Fruit fly (Drosophila melanogaster) whole organism, wandering third instar larva: ENCODE results near the gene CG5776.

ENCODE experiments used
- CG9705 ChIP-seq: fragments of 200-800 bp; sonication (Bioruptor generic); optimal IDR thresholded peaks from 2 replicates; lab custom pipeline; 2018; ENCODE audit warnings: missing biosample characterization, mild to moderate bottlenecking, missing genetic modification characterization
- CrebA ChIP-seq: fragments of 200-800 bp; sonication (Bioruptor generic); optimal IDR thresholded peaks from 2 replicates; lab custom pipeline; 2016; ENCODE audit warnings: missing biosample characterization, mild to moderate bottlenecking, missing genetic modification characterization, borderline replicate concordance
- Dif ChIP-seq: fragments of 200-275, 200-300 bp; sonication (Bioruptor generic); optimal IDR thresholded peaks from 2 replicates; lab custom pipeline; 2018; ENCODE audit warnings: missing biosample characterization, missing genetic modification characterization; ENCODE audit not compliant: partially characterized antibody
- GATAd ChIP-seq: sonication (Bioruptor generic); optimal IDR thresholded peaks from 2 replicates; lab custom pipeline; 2016; ENCODE audit warnings: missing biosample characterization, missing genetic modification characterization
- HLH106 ChIP-seq: fragments of 200-800 bp; optimal IDR thresholded peaks from 3 replicates; lab custom pipeline; 2019; ENCODE audit warnings: missing biosample characterization, mild to moderate bottlenecking, missing genetic modification characterization, moderate library complexity
- Hnf4 ChIP-seq: fragments of 200-800 bp; sonication (Bioruptor generic); optimal IDR thresholded peaks from 2 replicates; lab custom pipeline; 2016; ENCODE audit warnings: missing biosample characterization, mild to moderate bottlenecking, missing genetic modification characterization
- Hr78 ChIP-seq: fragments of >200 bp; optimal IDR thresholded peaks from 2 replicates; lab custom pipeline; 2017; ENCODE audit warnings: missing biosample characterization, missing genetic modification characterization
- Hr83 ChIP-seq: fragments of 200-300 bp; sonication (Bioruptor generic); optimal IDR thresholded peaks from 2 replicates; lab custom pipeline; 2016; ENCODE audit warnings: missing biosample characterization, mild to moderate bottlenecking, missing genetic modification characterization, moderate library complexity; ENCODE audit not compliant: poor library complexity, severe bottlenecking
- Jra ChIP-seq: sonication (Bioruptor generic); optimal IDR thresholded peaks from 2 replicates; lab custom pipeline; 2016; ENCODE audit warnings: missing biosample characterization, missing genetic modification characterization
- Myc ChIP-seq: fragments of >200 bp; optimal IDR thresholded peaks from 2 replicates; lab custom pipeline; 2017
- N ChIP-seq: fragments of >200 bp; optimal IDR thresholded peaks from 2 replicates; lab custom pipeline; 2018; ENCODE audit warnings: missing biosample characterization, missing external identifiers, missing genetic modification characterization
- OdsH ChIP-seq: fragments of 200-800 bp; sonication (Bioruptor generic); optimal IDR thresholded peaks from 2 replicates; lab custom pipeline; 2016; ENCODE audit warnings: missing biosample characterization, mild to moderate bottlenecking, missing genetic modification characterization
- Rel ChIP-seq, 2 experiments: fragments of 200-800 bp; sonication (Bioruptor generic) in 1 of 2; optimal IDR thresholded peaks; 2 replicates in 1 of 2; 3 replicates in 1 of 2; lab custom pipeline; 2016 to 2019; ENCODE audit warnings: mild to moderate bottlenecking in 2 of 2, missing biosample characterization in 2 of 2, missing genetic modification characterization in 2 of 2, moderate library complexity in 1 of 2
- Sp1 ChIP-seq: fragments of 200-800 bp; sonication (Bioruptor generic); optimal IDR thresholded peaks from 3 replicates; lab custom pipeline; 2019; ENCODE audit warnings: missing biosample characterization, mild to moderate bottlenecking, missing genetic modification characterization, moderate library complexity
- br ChIP-seq: fragments of 200-800 bp; sonication (Bioruptor generic); optimal IDR thresholded peaks from 2 replicates; lab custom pipeline; 2016; ENCODE audit warnings: missing biosample characterization, missing genetic modification characterization
- brk ChIP-seq: fragments of 200-800 bp; sonication (Bioruptor generic); optimal IDR thresholded peaks from 2 replicates; lab custom pipeline; 2016; ENCODE audit warnings: missing biosample characterization, mild to moderate bottlenecking, missing genetic modification characterization
- dmrt93B ChIP-seq: fragments of 200-800 bp; sonication (Bioruptor generic); optimal IDR thresholded peaks from 2 replicates; lab custom pipeline; 2018; ENCODE audit warnings: missing biosample characterization, mild to moderate bottlenecking, missing genetic modification characterization
- ey ChIP-seq: fragments of 200-800 bp; sonication (Bioruptor generic); optimal IDR thresholded peaks from 2 replicates; lab custom pipeline; 2016; ENCODE audit warnings: missing biosample characterization, missing genetic modification characterization
- foxo ChIP-seq, 2 experiments: fragments of 200-800 bp; sonication (Bioruptor generic); optimal IDR thresholded peaks; 2 replicates in 1 of 2; 3 replicates in 1 of 2; lab custom pipeline; 2016 to 2017; ENCODE audit warnings: missing biosample characterization in 2 of 2, missing genetic modification characterization in 2 of 2
- fru ChIP-seq: fragments of 200-800 bp; sonication (Bioruptor generic); optimal IDR thresholded peaks from 3 replicates; lab custom pipeline; 2016; ENCODE audit warnings: missing biosample characterization, mild to moderate bottlenecking, missing genetic modification characterization
- jim ChIP-seq: fragments of 175-275, 200-325 bp; sonication (Bioruptor generic); optimal IDR thresholded peaks from 2 replicates; lab custom pipeline; 2016; ENCODE audit warnings: missing biosample characterization, mild to moderate bottlenecking, missing genetic modification characterization
- pan ChIP-seq: fragments of >200 bp; optimal IDR thresholded peaks from 2 replicates; lab custom pipeline; 2017
- psq ChIP-seq: fragments of 200-800 bp; sonication (Bioruptor generic); optimal IDR thresholded peaks from 3 replicates; lab custom pipeline; 2017; ENCODE audit warnings: missing biosample characterization, mild to moderate bottlenecking, missing genetic modification characterization, moderate library complexity
- rgr ChIP-seq: fragments of 200-800 bp; sonication (Bioruptor generic); optimal IDR thresholded peaks from 3 replicates; lab custom pipeline; 2016; ENCODE audit warnings: missing biosample characterization, mild to moderate bottlenecking, missing genetic modification characterization
- sv ChIP-seq: fragments of 200-800 bp; sonication (Bioruptor generic); optimal IDR thresholded peaks from 3 replicates; lab custom pipeline; 2016; ENCODE audit warnings: missing biosample characterization, missing genetic modification characterization
- woc ChIP-seq: sonication (Bioruptor generic); optimal IDR thresholded peaks from 2 replicates; lab custom pipeline; 2016; ENCODE audit warnings: missing biosample characterization, mild to moderate bottlenecking, missing genetic modification characterization

Gene CG5776

dm6 chr2L:12705376-12705775 lies 1.1 kb upstream of the CG5776 start:
- no peak for TF ChIP-seq woc (GFP tag; lab: Kevin White, UChicago)
- peak in 1 of 2 experiments; percentile 6 for TF ChIP-seq foxo (GFP tag; optimal IDR thresholded peaks at IDR 0.05; lab: Kevin White, UChicago)

- TF ChIP-seq dmrt93B (GFP tag; lab: Kevin White, UChicago) (no peak), OdsH (GFP tag; lab: Kevin White, UChicago) (no peak), sv (GFP tag; lab: Kevin White, UChicago) (no peak), br (GFP tag; lab: Kevin White, UChicago) (no peak), HLH106 (tag; lab: Kevin White, UChicago) (no peak), CrebA (GFP tag; lab: Kevin White, UChicago) (no peak), Jra (no peak), Rel (GFP tag; optimal IDR thresholded peaks at IDR 0.05; lab: Kevin White, UChicago) (no peak), Rel (tag; optimal IDR thresholded peaks at IDR 0.05; lab: Kevin White, UChicago) (no peak), fru (GFP tag; lab: Kevin White, UChicago) (no peak), GATAd (GFP tag; lab: Kevin White, UChicago) (no peak), Hnf4 (no peak)
Observed at dm6 chr2L:12701498-12701897, 2.8 kb downstream of the CG5776 start.

dm6 chr2L:12700381-12700963 lies 3.8 kb downstream of the CG5776 start, which contains the start of gene CG17036:
Gene CG17036, minus strand, starts transcription at chr2L:12700746.
- peak; percentile 14 for TF ChIP-seq dmrt93B (GFP tag; lab: Kevin White, UChicago)
- TF ChIP-seq rgr: no peak
- TF ChIP-seq Sp1 (GFP tag; lab: Kevin White, UChicago): peak; percentile 46
- TF ChIP-seq HLH106 (tag; lab: Kevin White, UChicago): peak; percentile 56
- TF ChIP-seq GATAd (GFP tag; lab: Kevin White, UChicago): no peak
- TF ChIP-seq psq (GFP tag; lab: Kevin White, UChicago): peak; percentile 12
- no peak for TF ChIP-seq pan (lab: Kevin White, UChicago)
- TF ChIP-seq foxo (GFP tag; optimal IDR thresholded peaks at IDR 0.05; lab: Kevin White, UChicago): peak in 1 of 2 experiments; percentile 30
- TF ChIP-seq, all 38 proteins: peak for 5

- TF ChIP-seq Jra (no peak), brk (GFP tag; lab: Kevin White, UChicago) (no peak), Rel (GFP tag; optimal IDR thresholded peaks at IDR 0.05; lab: Kevin White, UChicago) (no peak), Rel (tag; optimal IDR thresholded peaks at IDR 0.05; lab: Kevin White, UChicago) (no peak), Dif (GFP tag; lab: Kevin White, UChicago) (no peak), Myc (lab: Kevin White, UChicago) (no peak), CG9705 (no peak), sv (GFP tag; lab: Kevin White, UChicago) (no peak), N (GFP tag; lab: Kevin White, UChicago) (no peak), Hr78 (GFP tag; lab: Kevin White, UChicago) (no peak)
Observed at dm6 chr2L:12697223-12697622, 7.0 kb downstream of the CG5776 start, which contains the start of gene CG5781. Gene CG5781, minus strand, starts transcription at chr2L:12697323.

dm6 chr2L:12694823-12695420 lies 9.3 kb downstream of the CG5776 start, which contains the start of the genes IFT43 and PICK1:
Gene IFT43, minus strand, starts transcription at chr2L:12694988.
Gene PICK1, plus strand, starts transcription at chr2L:12695033.
- TF ChIP-seq sv (GFP tag; lab: Kevin White, UChicago) (no peak), jim (GFP tag; lab: Kevin White, UChicago) (no peak), Hr83 (GFP tag; lab: Kevin White, UChicago) (peak; percentile 16), Myc (lab: Kevin White, UChicago) (no peak), woc (GFP tag; lab: Kevin White, UChicago) (no peak), HLH106 (tag; lab: Kevin White, UChicago) (no peak), N (GFP tag; lab: Kevin White, UChicago) (no peak)

- TF ChIP-seq ey (GFP tag; lab: Kevin White, UChicago) (no peak), Myc (lab: Kevin White, UChicago) (peak; percentile 35)
Observed at dm6 chr2L:12692343-12693079, 11.7 kb downstream of the CG5776 start, which contains the start of the genes CCT4 and CG6153. Gene CCT4, minus strand, starts transcription at chr2L:12692934. Gene CG6153, plus strand, starts transcription at chr2L:12692993.
